Fruit fly (Drosophila melanogaster): Measurements from ENCODE around the gene koko.
A peak's percentile ranks its signal among the peaks of the same experiment; 100 is the strongest.

The koko gene

DNA sequence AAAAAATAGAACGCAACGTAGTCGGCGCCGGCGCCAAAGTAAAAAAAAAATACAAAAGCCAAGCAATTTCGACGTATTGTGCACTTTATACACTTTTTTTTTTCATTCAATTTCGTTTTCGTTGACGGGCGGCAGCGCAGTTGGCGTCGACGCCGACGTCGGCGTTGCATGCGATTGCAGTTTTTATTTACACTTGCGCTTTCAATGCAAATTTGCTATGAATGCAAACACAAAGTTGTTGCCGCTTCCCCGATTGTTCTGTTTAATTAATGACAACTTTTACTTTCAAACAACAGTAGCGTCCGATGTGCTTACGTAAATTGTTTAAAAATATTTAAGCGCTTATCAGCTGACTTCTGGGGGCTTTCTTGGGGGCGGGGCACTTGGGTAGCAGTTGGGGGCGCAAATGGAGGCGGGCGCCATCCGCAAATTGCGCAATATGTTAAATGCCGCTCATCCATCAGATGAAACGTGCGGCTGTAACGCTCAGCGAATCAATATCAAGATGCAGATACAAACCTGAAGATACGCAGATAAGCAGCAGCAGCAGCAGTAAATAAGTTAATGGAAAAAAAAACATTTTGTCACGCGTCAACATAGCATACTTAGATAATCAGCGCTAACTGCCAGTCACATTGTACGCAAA, 35.5 kb downstream of the koko start (continued):
- TF ChIP-seq CG10209 (GFP tag; optimal IDR thresholded peaks at IDR 0.05) (no peak), nom (GFP tag; optimal IDR thresholded peaks at IDR 0.05) (no peak), CG2199 (GFP tag; IDR thresholded peaks at IDR 0.05) (no peak), CG18011 (GFP tag; optimal IDR thresholded peaks at IDR 0.05) (no peak), pan (optimal IDR thresholded peaks at IDR 0.05) (no peak), pan (GFP tag; optimal IDR thresholded peaks at IDR 0.05 in 1 of 2, IDR thresholded peaks at IDR 0.05 in 1 of 2) (no peak), CG8281 (tag; optimal IDR thresholded peaks at IDR 0.05) (no peak), CG10274 (GFP tag; optimal IDR thresholded peaks at IDR 0.05) (no peak), Opbp (GFP tag; IDR thresholded peaks at IDR 0.05; ENCODE audit: partially characterized antibody) (no peak), CG33213 (GFP tag; optimal IDR thresholded peaks at IDR 0.05) (no peak), CG2116 (GFP tag; optimal IDR thresholded peaks at IDR 0.05) (no peak), Trl (optimal IDR thresholded peaks at IDR 0.05) (no peak), Trl (GFP tag; optimal IDR thresholded peaks at IDR 0.05) (no peak), CG16813 (GFP tag; IDR thresholded peaks at IDR 0.05; ENCODE audit: partially characterized antibody) (no peak), Sox102F (GFP tag; optimal IDR thresholded peaks at IDR 0.05) (peak; percentile 41), CG16779 (GFP tag; IDR thresholded peaks at IDR 0.05) (no peak), Mes4 (GFP tag; optimal IDR thresholded peaks at IDR 0.05) (no peak), bowl (GFP tag; IDR thresholded peaks at IDR 0.05) (no peak), eyg (GFP tag; optimal IDR thresholded peaks at IDR 0.05) (no peak), nerfin-2 (GFP tag; IDR thresholded peaks at IDR 0.05; ENCODE audit: partially characterized antibody) (no peak), CG7786 (GFP tag; optimal IDR thresholded peaks at IDR 0.05) (no peak), ac (GFP tag; optimal IDR thresholded peaks at IDR 0.05) (no peak), CG2120 (GFP tag; optimal IDR thresholded peaks at IDR 0.05) (no peak), jumu (GFP tag; optimal IDR thresholded peaks at IDR 0.05) (no peak), CG34422 (GFP tag; IDR thresholded peaks at IDR 0.05) (no peak), CG17361 (GFP tag; IDR thresholded peaks at IDR 0.05) (no peak), gt (GFP tag; IDR thresholded peaks at IDR 0.05) (no peak), Blimp-1 (GFP tag; optimal IDR thresholded peaks at IDR 0.05) (peak; percentile 58), sqz (GFP tag; optimal IDR thresholded peaks at IDR 0.05) (no peak), Dip3 (GFP tag; optimal IDR thresholded peaks at IDR 0.05) (no peak), sob (GFP tag; IDR thresholded peaks at IDR 0.05) (no peak), scrt (GFP tag; optimal IDR thresholded peaks at IDR 0.05) (no peak), Nf-YA (GFP tag; IDR thresholded peaks at IDR 0.05) (no peak), tap (tag; optimal IDR thresholded peaks at IDR 0.05) (no peak), Pdp1 (GFP tag; optimal IDR thresholded peaks at IDR 0.05) (peak in 1 of 2 experiments; percentile 70), CG17186 (GFP tag; optimal IDR thresholded peaks at IDR 0.05) (no peak), ham (GFP tag; IDR thresholded peaks at IDR 0.05) (no peak), dysf (GFP tag; IDR thresholded peaks at IDR 0.05) (no peak), CG13624 (GFP tag; optimal IDR thresholded peaks at IDR 0.05) (no peak), kay (GFP tag; optimal IDR thresholded peaks at IDR 0.05) (no peak), Atf-2 (GFP tag; optimal IDR thresholded peaks at IDR 0.05) (no peak), CG2202 (tag; optimal IDR thresholded peaks at IDR 0.05) (peak; percentile 32), Atf3 (GFP tag; optimal IDR thresholded peaks at IDR 0.05) (no peak), CG10654 (GFP tag; optimal IDR thresholded peaks at IDR 0.05) (no peak), CG8388 (GFP tag; optimal IDR thresholded peaks at IDR 0.05) (no peak), CG10565 (GFP tag; optimal IDR thresholded peaks at IDR 0.05) (no peak), lov (optimal IDR thresholded peaks at IDR 0.05) (no peak), lov (GFP tag; IDR thresholded peaks at IDR 0.05) (0 out of 3 replicates have a peak, but pooled peaks have one; percentile 38), D19B (GFP tag; optimal IDR thresholded peaks at IDR 0.05) (no peak), CG11398 (GFP tag; optimal IDR thresholded peaks at IDR 0.05) (no peak), pnt (GFP tag; optimal IDR thresholded peaks at IDR 0.05) (no peak), dmrt11E (tag; optimal IDR thresholded peaks at IDR 0.05) (peak; percentile 11)
